Worm (Caenorhabditis elegans): ENCODE results near the gene T04G9.4.
A peak's percentile ranks its signal among the peaks of the same experiment; 100 is the strongest.

T04G9.4 gene

DNA sequence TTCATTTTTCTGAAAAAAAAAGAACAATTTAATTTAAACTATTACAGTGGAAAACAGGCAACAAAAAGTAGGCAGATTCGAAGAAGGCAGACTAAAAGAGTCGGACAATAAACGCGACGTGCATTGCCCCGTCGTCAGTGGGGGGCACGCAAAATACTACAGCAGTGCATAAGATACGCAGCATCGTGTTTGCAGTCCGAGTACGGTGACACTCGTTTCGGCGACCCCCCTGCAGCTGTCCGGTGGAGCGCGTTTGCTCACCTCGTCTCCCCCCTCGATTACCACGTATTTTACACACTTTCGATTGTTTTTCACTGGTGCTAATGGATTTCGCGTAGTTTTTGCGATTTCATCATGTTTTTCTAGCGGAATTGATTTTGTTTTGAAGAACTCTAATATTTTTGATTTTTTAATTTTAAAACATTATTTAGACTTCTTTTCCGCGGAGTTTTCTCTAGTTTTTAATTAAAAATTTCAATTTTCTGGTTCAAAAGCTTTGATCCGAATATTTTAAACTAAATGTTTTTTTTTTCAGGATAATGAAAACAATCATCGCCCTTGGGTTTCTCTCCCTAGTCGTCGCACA lies 4.1 kb upstream of the T04G9.4 start, which contains the start of the genes trap-2 and ile-2 (continued):
- TF ChIP-seq madf-3 (GFP tag; IDR thresholded peaks at IDR 0.05) (0 out of 2 replicates have a peak, but pooled peaks have one; percentile 34), mes-4 (tag; optimal IDR thresholded peaks at IDR 0.05) (no peak), B0019.2 (GFP tag; conservative IDR thresholded peaks at IDR 0.05) (no peak), repo-1 (tag; optimal IDR thresholded peaks at IDR 0.05) (peak; percentile 62), B0035.1 (tag; optimal IDR thresholded peaks at IDR 0.05) (peak; percentile 8), attf-3 (GFP tag; conservative IDR thresholded peaks at IDR 0.05) (0 out of 2 replicates have a peak, but pooled peaks have one; percentile 23), tlf-1 (GFP tag; optimal IDR thresholded peaks at IDR 0.05) (peak; percentile 76), Y79H2A.3 (GFP tag; conservative IDR thresholded peaks at IDR 0.05) (no peak), egl-44 (GFP tag; IDR thresholded peaks at IDR 0.05) (0 out of 2 replicates have a peak, but pooled peaks have one; percentile 46), B0261.1 (tag; optimal IDR thresholded peaks at IDR 0.05) (no peak), unc-62 (GFP tag; optimal IDR thresholded peaks at IDR 0.05) (peak; percentile 56), ceh-79 (tag; optimal IDR thresholded peaks at IDR 0.05) (no peak), Y53F4B.3 (GFP tag; IDR thresholded peaks at IDR 0.05) (no peak), dox-1 (GFP tag; IDR thresholded peaks at IDR 0.05) (peak; percentile 96), ztf-3 (GFP tag; optimal IDR thresholded peaks at IDR 0.05) (no peak), F57C9.4 (tag; optimal IDR thresholded peaks at IDR 0.05) (no peak), F39B2.1 (GFP tag; IDR thresholded peaks at IDR 0.05) (no peak), ets-4 (GFP tag; optimal IDR thresholded peaks at IDR 0.05) (peak; percentile 96), gei-17 (GFP tag; optimal IDR thresholded peaks at IDR 0.05) (peak; percentile 68), rpc-1 (optimal IDR thresholded peaks at IDR 0.05) (no peak), rpc-1 (tag; optimal IDR thresholded peaks at IDR 0.05) (no peak), egrh-3 (GFP tag; IDR thresholded peaks at IDR 0.05) (peak; percentile 84), sdz-38 (tag; optimal IDR thresholded peaks at IDR 0.05) (no peak), Y53G8AR.9 (GFP tag; conservative IDR thresholded peaks at IDR 0.05) (peak; percentile 90), lsl-1 (GFP tag; optimal IDR thresholded peaks at IDR 0.05) (peak; percentile 63), lin-40 (tag; optimal IDR thresholded peaks at IDR 0.05) (peak; percentile 88), efl-1 (GFP tag; optimal IDR thresholded peaks at IDR 0.05) (no peak), ztf-25 (GFP tag; IDR thresholded peaks at IDR 0.05) (no peak), zim-3 (tag; optimal IDR thresholded peaks at IDR 0.05) (no peak), nfya-1 (tag; optimal IDR thresholded peaks at IDR 0.05; ENCODE audit: borderline replicate concordance, insufficient read depth) (no peak), him-1 (tag; optimal IDR thresholded peaks at IDR 0.05) (no peak), ztf-28 (GFP tag; IDR thresholded peaks at IDR 0.05) (0 out of 2 replicates have a peak, but pooled peaks have one; percentile 16), mcd-1 (GFP tag; IDR thresholded peaks at IDR 0.05) (peak; percentile 99), attf-5 (GFP tag; optimal IDR thresholded peaks at IDR 0.05) (peak; percentile 94), xnd-1 (tag; optimal IDR thresholded peaks at IDR 0.05) (no peak), ceh-27 (GFP tag; optimal IDR thresholded peaks at IDR 0.05) (peak; percentile 91), akir-1 (GFP tag; optimal IDR thresholded peaks at IDR 0.05) (no peak), bed-1 (GFP tag; IDR thresholded peaks at IDR 0.05) (no peak), B0336.3 (GFP tag; IDR thresholded peaks at IDR 0.05) (peak; percentile 88), somi-1 (GFP tag; optimal IDR thresholded peaks at IDR 0.05) (no peak), ekl-4 (GFP tag; IDR thresholded peaks at IDR 0.05) (peak; percentile 39; the same call in 1 of the 2 replicates), ama-1 (optimal IDR thresholded peaks at IDR 0.05) (no peak), ama-1 (GFP tag; optimal IDR thresholded peaks at IDR 0.05) (no peak), chd-7 (tag; optimal IDR thresholded peaks at IDR 0.05) (peak; percentile 56), athp-1 (tag; optimal IDR thresholded peaks at IDR 0.05) (peak; percentile 8), Y95B8A.8 (GFP tag; IDR thresholded peaks at IDR 0.05) (no peak), F22D6.2 (tag; optimal IDR thresholded peaks at IDR 0.05) (peak; percentile 42), nhr-80 (tag; optimal IDR thresholded peaks at IDR 0.05) (peak; percentile 100), nhr-179 (tag; optimal IDR thresholded peaks at IDR 0.05) (no peak), F23B12.7 (tag; optimal IDR thresholded peaks at IDR 0.05; ENCODE audit: insufficient read depth) (peak; percentile 37)
